Worm (Caenorhabditis elegans) whole organism, young adult: ENCODE results near the gene C53C11.5.

Experiments used
- Y56A3A.18 ChIP-seq: fragments of 200-800 bp; sonication (Bioruptor generic); IDR thresholded peaks from 2 replicates; pipeline ENCODE4 v1.3.6; 2022; ENCODE audit warnings: missing genetic modification reagents, missing genetic modification characterization, missing compliant biosample characterization
- ccch-3 ChIP-seq: fragments of 200-800 bp; sonication (Bioruptor generic); optimal IDR thresholded peaks from 2 replicates; lab custom pipeline; 2018; ENCODE audit warnings: mild to moderate bottlenecking, missing genetic modification characterization, missing compliant biosample characterization
- chd-7 ChIP-seq: sonication (generic microtip); optimal IDR thresholded peaks from 2 replicates; lab custom pipeline; 2016; ENCODE audit warnings: mild to moderate bottlenecking, missing genetic modification characterization, moderate library complexity, missing compliant biosample characterization
- hlh-12 ChIP-seq: sonication (generic microtip); optimal IDR thresholded peaks from 2 replicates; lab custom pipeline; 2016; ENCODE audit warnings: missing genetic modification characterization, missing compliant biosample characterization
- lin-54 ChIP-seq: fragments of 200-800 bp; sonication (Bioruptor generic); optimal IDR thresholded peaks from 2 replicates; lab custom pipeline; 2018; ENCODE audit warnings: mild to moderate bottlenecking, missing genetic modification characterization, missing compliant biosample characterization
- mel-28 ChIP-seq: sonication (generic microtip); optimal IDR thresholded peaks from 2 replicates; lab custom pipeline; 2016; ENCODE audit warnings: borderline replicate concordance, mild to moderate bottlenecking, missing genetic modification characterization, missing compliant biosample characterization
- pha-4 ChIP-seq: fragments of 150-350 bp; sonication (generic microtip); optimal IDR thresholded peaks from 2 replicates; lab custom pipeline; 2014; ENCODE audit warnings: missing biosample characterization, missing genetic modification reagents, missing genetic modification characterization
- unc-62 ChIP-seq: fragments of 150-350 bp; optimal IDR thresholded peaks from 2 replicates; lab custom pipeline; 2014; ENCODE audit warnings: missing biosample characterization, missing genetic modification reagents, missing genetic modification characterization

DNA sequence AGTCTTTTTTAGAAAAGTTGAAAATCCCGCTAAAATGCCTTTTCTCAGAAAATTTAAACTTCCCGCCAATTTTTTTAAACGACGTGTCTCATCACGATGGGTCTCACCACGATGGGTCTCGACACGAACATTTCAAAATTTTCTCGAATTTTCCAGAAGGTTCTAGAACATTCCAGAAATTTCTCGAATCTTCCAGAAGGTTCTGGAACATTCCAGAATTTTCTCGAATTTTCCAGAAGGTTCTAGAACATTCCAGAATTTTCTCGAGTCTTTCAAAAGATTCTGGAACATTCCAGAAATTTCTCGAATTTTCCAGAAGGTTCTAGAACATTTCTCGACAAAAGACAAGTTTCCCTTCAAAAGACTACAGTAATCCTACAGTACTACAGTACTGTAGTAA is 45.5 kb upstream of the C53C11.5 start:
- TF ChIP-seq chd-7 (tag; lab: Kevin White, UChicago) = no peak
- TF ChIP-seq hlh-12 (tag; lab: Kevin White, UChicago) = no peak
- no peak for TF ChIP-seq pha-4 (tag; lab: Kevin White, UChicago)
- no peak for TF ChIP-seq Y56A3A.18 (GFP tag; lab: Robert Waterston, UW)
- peak; percentile 88 for TF ChIP-seq mel-28
- no peak for TF ChIP-seq lin-54 (GFP tag; lab: Kevin White, UChicago)
- TF ChIP-seq unc-62 = no peak
- no peak for TF ChIP-seq ccch-3 (GFP tag; lab: Kevin White, UChicago)
